Worm (Caenorhabditis elegans): ENCODE results near the gene F55C9.3.

DNA sequence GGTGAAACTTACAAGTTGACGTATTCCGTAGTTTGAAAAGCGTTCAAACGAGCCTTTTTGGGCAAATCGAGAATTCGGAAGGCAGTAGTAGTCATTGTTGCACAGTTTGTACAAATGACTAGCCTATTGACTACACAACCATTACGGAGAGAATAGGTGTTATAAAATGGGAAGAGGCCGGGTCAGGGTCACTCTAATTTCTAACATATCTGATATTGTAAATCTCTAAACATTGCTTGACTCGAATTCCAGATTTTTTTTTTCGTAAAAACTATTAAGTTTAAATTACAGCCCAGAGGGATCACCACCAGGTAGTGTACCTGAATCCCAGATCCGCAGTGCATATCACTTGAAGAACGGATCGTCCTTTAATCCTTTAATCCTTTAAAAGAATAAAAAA is 50.8 kb downstream of the F55C9.3 start, which contains the start of gene fbxb-2:
- TF ChIP-seq nhr-12 (tag; optimal IDR thresholded peaks at IDR 0.05) (no peak), nhr-76 (tag; optimal IDR thresholded peaks at IDR 0.05) (no peak), ces-1 (GFP tag; optimal IDR thresholded peaks at IDR 0.05) (no peak), ztf-11 (tag; optimal IDR thresholded peaks at IDR 0.05) (no peak), blmp-1 (tag; optimal IDR thresholded peaks at IDR 0.05) (no peak), nhr-28 (tag; optimal IDR thresholded peaks at IDR 0.05) (no peak), sem-2 (GFP tag; optimal IDR thresholded peaks at IDR 0.05) (no peak)

Data from whole organism, mixed stage, embryonic.